Worm (Caenorhabditis elegans): Measurements from ENCODE around the gene nprl-3.

The nprl-3 gene

DNA sequence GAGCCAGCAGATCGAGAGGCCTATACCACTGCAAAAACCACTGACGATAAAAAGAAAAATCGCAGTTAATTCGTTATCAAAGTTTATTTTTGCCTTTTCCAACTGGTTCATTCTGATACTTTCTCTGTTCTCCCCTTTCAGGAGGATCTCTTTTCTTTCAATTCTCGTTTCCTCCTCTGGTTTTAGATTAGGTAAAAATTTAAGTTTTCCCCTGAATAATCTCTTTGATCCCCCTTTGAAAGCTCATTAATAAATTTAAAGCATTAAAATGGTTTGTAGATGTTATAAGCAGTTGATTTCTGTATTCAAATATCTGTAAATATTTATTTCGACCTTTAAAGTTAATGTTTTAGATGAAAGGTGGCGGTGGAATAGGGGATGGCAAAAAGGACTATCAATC lies 6.1 kb upstream of the nprl-3 start, which contains the start of gene K07H8.2:
K07H8.2 (plus strand) TSS at position 301 of the 400 bp plus-strand sequence.
- TF ChIP-seq klf-2 (GFP tag; conservative IDR thresholded peaks at IDR 0.05) = no peak

DNA sequence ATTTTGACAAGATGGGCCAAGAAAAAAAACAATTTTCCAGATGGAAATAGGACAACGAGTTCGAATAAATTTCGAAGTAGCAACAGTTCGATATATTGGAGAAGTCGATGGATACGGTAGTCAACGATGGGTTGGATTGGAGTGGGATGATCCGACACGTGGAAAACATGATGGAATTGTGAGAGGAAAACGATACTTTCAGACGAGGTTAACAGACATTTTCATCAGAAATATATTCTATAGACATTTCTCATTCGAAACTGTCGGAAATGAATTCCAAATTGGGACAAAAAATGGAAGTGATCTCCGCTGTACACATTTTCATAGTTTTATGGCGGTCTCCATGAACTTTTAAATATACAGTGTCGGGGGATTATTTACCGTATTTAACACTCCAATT lies 2.6 kb upstream of the nprl-3 start, which contains the start of gene tbce-1:
tbce-1 (plus strand) TSS at position 41 of the 400 bp plus-strand sequence.
- TF ChIP-seq T22C8.4 (GFP tag; IDR thresholded peaks at IDR 0.05) = no peak
- TF ChIP-seq cog-1 (tag; optimal IDR thresholded peaks at IDR 0.05) = no peak
- no peak for TF ChIP-seq ztf-29 (GFP tag; IDR thresholded peaks at IDR 0.05)
- TF ChIP-seq tab-1 (GFP tag; IDR thresholded peaks at IDR 0.05) = no peak
- no peak for TF ChIP-seq ref-1 (GFP tag; conservative IDR thresholded peaks at IDR 0.05)
- TF ChIP-seq ztf-23 (GFP tag; IDR thresholded peaks at IDR 0.05) = no peak
- no peak for TF ChIP-seq flt-1 (GFP tag; IDR thresholded peaks at IDR 0.05)
- no peak for TF ChIP-seq klf-2 (GFP tag; conservative IDR thresholded peaks at IDR 0.05)
- no peak for TF ChIP-seq med-1 (GFP tag; optimal IDR thresholded peaks at IDR 0.05; ENCODE audit: insufficient read depth)

DNA sequence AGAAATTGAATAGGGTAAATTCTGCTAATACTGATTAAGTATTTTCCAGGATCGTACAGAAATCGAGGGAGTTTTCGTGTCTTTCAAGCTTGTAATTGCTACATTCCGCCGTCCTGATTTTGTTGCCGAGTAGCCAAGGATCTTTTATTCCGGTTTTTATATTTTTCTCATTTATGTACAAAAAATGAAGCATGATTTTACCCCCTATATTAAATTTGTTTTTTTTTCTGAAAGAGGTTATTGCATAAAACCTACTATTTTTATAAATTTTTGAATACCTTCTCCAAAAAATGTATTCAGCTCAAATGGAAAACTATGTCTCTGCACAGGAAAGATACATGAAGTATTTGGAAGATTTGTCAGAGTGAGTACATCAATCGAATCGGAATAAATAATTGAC lies 2.3 kb downstream of the nprl-3 start, which contains the start of gene F35H10.6:
F35H10.6 (plus strand) TSS at position 301 of the 400 bp plus-strand sequence.
- TF ChIP-seq tab-1 (GFP tag; IDR thresholded peaks at IDR 0.05) (no peak), cog-1 (tag; optimal IDR thresholded peaks at IDR 0.05) (no peak), ref-1 (GFP tag; conservative IDR thresholded peaks at IDR 0.05) (no peak), ztf-23 (GFP tag; IDR thresholded peaks at IDR 0.05) (no peak), klf-2 (GFP tag; conservative IDR thresholded peaks at IDR 0.05) (no peak), flt-1 (GFP tag; IDR thresholded peaks at IDR 0.05) (no peak), ztf-29 (GFP tag; IDR thresholded peaks at IDR 0.05) (no peak), med-1 (GFP tag; optimal IDR thresholded peaks at IDR 0.05; ENCODE audit: insufficient read depth) (no peak), T22C8.4 (GFP tag; IDR thresholded peaks at IDR 0.05) (no peak)

DNA sequence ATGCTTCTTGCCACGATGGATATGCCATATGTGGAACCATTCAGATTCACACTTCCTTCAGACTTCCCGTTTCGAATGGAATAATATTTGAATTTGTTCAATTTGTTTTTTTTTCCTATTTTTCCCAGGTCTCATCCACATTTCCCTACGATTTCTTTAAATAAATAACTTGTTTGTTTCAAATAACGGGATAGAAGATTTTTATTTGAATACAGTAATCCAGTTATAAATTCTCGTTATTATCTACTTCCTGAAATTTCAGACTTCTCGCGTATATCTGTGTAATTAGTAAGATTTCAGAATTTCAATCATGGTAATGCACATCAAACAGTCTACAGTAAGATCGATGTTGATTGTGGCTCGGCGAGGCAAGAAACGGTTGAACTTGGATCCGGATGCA lies 3.2 kb downstream of the nprl-3 start, which contains the start of gene F35H10.5:
F35H10.5 (plus strand) TSS at position 301 of the 400 bp plus-strand sequence.
- TF ChIP-seq klf-2 (GFP tag; conservative IDR thresholded peaks at IDR 0.05) = no peak

DNA sequence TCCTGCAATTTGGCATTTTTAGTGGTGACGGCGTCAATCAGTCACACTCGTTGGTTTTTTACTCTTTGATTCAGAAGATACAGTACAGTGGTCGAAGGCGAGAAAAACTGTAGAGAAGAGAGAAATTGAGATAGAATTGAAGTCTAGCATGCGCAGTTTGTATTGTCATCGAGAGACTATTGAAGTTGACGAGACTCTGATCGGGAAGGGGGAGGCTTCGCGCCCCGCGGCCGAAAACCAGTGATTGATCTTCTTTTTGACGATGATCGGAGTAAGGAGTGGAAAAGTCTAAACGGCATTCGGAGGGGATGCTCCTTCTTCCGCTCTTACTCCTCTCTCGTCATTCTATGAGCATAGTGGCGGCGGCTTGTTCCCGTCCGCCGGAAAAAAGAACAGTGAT lies 4.6 kb downstream of the nprl-3 start:
- no peak for TF ChIP-seq cog-1 (tag; optimal IDR thresholded peaks at IDR 0.05)
- no peak for TF ChIP-seq ztf-29 (GFP tag; IDR thresholded peaks at IDR 0.05)
- no peak for TF ChIP-seq tab-1 (GFP tag; IDR thresholded peaks at IDR 0.05)
- TF ChIP-seq ref-1 (GFP tag; conservative IDR thresholded peaks at IDR 0.05) = no peak
- TF ChIP-seq T22C8.4 (GFP tag; IDR thresholded peaks at IDR 0.05) = no peak
- no peak for TF ChIP-seq klf-2 (GFP tag; conservative IDR thresholded peaks at IDR 0.05)
- TF ChIP-seq med-1 (GFP tag; optimal IDR thresholded peaks at IDR 0.05; ENCODE audit: insufficient read depth) = no peak
- TF ChIP-seq flt-1 (GFP tag; IDR thresholded peaks at IDR 0.05) = no peak
- TF ChIP-seq ztf-23 (GFP tag; IDR thresholded peaks at IDR 0.05) = no peak

DNA sequence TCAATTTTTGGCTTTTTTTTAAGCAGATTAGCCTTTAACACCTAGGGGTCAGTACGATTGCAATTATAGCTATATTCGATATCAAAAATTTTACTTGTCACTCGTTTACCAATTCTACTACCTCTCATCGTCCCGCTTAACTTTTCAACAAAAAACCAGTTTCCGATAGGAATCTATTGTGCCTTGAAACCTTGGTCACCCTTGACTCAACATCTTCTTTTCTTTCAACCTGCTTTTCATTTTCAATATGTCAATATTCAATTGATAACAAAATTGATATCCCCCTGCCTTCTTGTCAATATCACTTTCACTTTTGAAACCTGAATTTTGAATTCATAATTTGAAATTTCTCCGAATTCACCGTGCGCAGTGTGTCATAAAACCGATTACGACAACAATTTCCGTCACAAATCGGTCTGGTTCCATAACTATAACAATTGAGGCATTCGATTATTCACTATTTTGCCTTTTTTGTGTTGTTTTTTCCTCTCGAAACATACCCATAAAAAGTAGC lies 5.4 kb downstream of the nprl-3 start:
- no peak for TF ChIP-seq flt-1 (GFP tag; IDR thresholded peaks at IDR 0.05)
- no peak for TF ChIP-seq ref-1 (GFP tag; conservative IDR thresholded peaks at IDR 0.05)
- TF ChIP-seq ztf-23 (GFP tag; IDR thresholded peaks at IDR 0.05) = no peak
- no peak for TF ChIP-seq ztf-29 (GFP tag; IDR thresholded peaks at IDR 0.05)
- no peak for TF ChIP-seq tab-1 (GFP tag; IDR thresholded peaks at IDR 0.05)
- no peak for TF ChIP-seq med-1 (GFP tag; optimal IDR thresholded peaks at IDR 0.05; ENCODE audit: insufficient read depth)
- TF ChIP-seq cog-1 (tag; optimal IDR thresholded peaks at IDR 0.05) = no peak
- TF ChIP-seq T22C8.4 (GFP tag; IDR thresholded peaks at IDR 0.05) = no peak
- TF ChIP-seq klf-2 (GFP tag; conservative IDR thresholded peaks at IDR 0.05) = no peak

DNA sequence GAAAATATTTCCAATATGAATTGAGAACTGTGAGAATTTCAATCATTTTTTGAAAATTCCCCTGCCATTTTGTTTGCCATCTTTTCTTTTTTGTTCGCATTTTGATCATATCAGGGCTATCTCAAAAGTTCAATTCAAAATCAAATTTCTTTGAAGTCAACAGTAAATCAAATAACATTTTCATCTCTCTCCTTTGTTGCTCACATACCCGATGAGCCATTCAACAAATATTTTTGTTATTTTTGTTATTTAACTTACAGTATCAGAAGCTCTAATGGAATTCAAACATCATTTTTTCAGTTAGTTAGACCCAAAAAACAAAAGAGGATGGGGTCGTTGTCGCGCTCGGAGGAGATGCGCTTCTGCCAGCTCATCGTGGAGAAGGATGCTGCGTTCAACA lies 6.4 kb downstream of the nprl-3 start, which contains the start of gene vha-5:
vha-5 (plus strand) TSS at position 301 of the 400 bp plus-strand sequence.
- TF ChIP-seq tab-1 (GFP tag; IDR thresholded peaks at IDR 0.05) (no peak), cog-1 (tag; optimal IDR thresholded peaks at IDR 0.05) (no peak), ref-1 (GFP tag; conservative IDR thresholded peaks at IDR 0.05) (no peak), klf-2 (GFP tag; conservative IDR thresholded peaks at IDR 0.05) (no peak), ztf-23 (GFP tag; IDR thresholded peaks at IDR 0.05) (no peak), ztf-29 (GFP tag; IDR thresholded peaks at IDR 0.05) (no peak), T22C8.4 (GFP tag; IDR thresholded peaks at IDR 0.05) (no peak), flt-1 (GFP tag; IDR thresholded peaks at IDR 0.05) (no peak), med-1 (GFP tag; optimal IDR thresholded peaks at IDR 0.05; ENCODE audit: insufficient read depth) (no peak)

DNA sequence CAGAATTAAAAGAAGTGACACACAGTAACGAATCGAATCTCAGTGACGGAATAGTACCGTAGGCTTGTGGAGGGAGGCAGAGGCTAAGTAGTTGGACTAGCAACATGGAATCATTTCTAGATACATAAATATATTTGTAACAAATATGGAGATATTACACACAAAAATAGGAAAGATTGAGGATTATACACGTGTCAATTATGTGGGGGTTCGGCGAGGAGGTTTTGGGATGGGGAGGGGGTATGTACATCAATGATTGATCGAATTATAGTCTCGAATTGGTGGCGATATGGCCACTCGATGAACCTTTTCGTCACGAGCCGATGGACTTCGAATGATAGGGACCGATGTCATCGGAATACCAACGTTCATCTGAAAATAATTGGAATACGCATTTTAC lies 10.1 kb downstream of the nprl-3 start:
- TF ChIP-seq klf-2 (GFP tag; conservative IDR thresholded peaks at IDR 0.05) (no peak), T22C8.4 (GFP tag; IDR thresholded peaks at IDR 0.05) (no peak), ref-1 (GFP tag; conservative IDR thresholded peaks at IDR 0.05) (no peak), tab-1 (GFP tag; IDR thresholded peaks at IDR 0.05) (no peak), cog-1 (tag; optimal IDR thresholded peaks at IDR 0.05) (no peak), med-1 (GFP tag; optimal IDR thresholded peaks at IDR 0.05; ENCODE audit: insufficient read depth) (no peak), ztf-29 (GFP tag; IDR thresholded peaks at IDR 0.05) (no peak), ztf-23 (GFP tag; IDR thresholded peaks at IDR 0.05) (no peak), flt-1 (GFP tag; IDR thresholded peaks at IDR 0.05) (no peak)

DNA sequence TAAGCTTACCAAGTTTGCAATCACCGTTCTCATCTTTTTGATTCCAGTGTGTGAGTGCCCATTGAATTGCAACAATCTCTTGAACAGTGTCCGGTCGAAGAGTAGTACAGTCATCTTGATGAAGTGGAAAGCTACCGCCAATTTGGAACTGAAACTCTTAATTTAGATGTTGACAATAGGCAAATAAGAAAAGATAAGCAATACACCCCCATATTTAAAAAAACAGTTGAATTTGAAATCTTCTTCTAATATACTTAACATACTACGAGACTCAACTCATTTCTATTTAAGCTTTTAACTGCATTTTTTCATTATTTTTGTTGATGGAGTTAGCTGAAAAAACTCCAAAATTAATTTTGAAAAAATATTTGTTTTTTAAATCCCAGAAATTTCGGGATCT lies 14.8 kb downstream of the nprl-3 start:
- no peak for TF ChIP-seq ztf-23 (GFP tag; IDR thresholded peaks at IDR 0.05)
- TF ChIP-seq tab-1 (GFP tag; IDR thresholded peaks at IDR 0.05) = no peak
- no peak for TF ChIP-seq ztf-29 (GFP tag; IDR thresholded peaks at IDR 0.05)
- no peak for TF ChIP-seq klf-2 (GFP tag; conservative IDR thresholded peaks at IDR 0.05)
- no peak for TF ChIP-seq med-1 (GFP tag; optimal IDR thresholded peaks at IDR 0.05; ENCODE audit: insufficient read depth)
- TF ChIP-seq cog-1 (tag; optimal IDR thresholded peaks at IDR 0.05) = no peak
- no peak for TF ChIP-seq flt-1 (GFP tag; IDR thresholded peaks at IDR 0.05)
- no peak for TF ChIP-seq ref-1 (GFP tag; conservative IDR thresholded peaks at IDR 0.05)
- no peak for TF ChIP-seq T22C8.4 (GFP tag; IDR thresholded peaks at IDR 0.05)

DNA sequence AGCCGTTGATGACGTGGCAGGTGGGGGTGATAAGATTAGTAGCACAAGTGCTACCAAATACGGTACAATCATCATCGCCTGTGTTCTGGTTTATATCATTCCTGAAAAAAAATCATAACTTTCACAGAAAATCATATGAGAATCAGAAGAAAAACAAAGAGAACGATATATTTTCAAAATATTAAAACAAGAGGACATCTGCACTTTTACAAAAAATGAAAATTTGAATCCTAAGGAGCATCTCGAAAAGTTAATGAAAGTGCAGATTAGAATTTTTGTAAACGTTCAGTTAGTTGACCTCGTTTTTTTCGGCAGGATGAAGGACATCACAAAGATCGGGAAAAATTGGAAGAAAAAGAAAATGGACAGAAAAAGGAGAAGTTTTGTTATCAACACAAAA lies 15.6 kb downstream of the nprl-3 start, which contains the start of gene F35H10.10:
F35H10.10 (minus strand) TSS at position 101 of the 400 bp plus-strand sequence.
- TF ChIP-seq tab-1 (GFP tag; IDR thresholded peaks at IDR 0.05) (no peak), T22C8.4 (GFP tag; IDR thresholded peaks at IDR 0.05) (no peak), cog-1 (tag; optimal IDR thresholded peaks at IDR 0.05) (no peak), ztf-23 (GFP tag; IDR thresholded peaks at IDR 0.05) (no peak), med-1 (GFP tag; optimal IDR thresholded peaks at IDR 0.05; ENCODE audit: insufficient read depth) (no peak), klf-2 (GFP tag; conservative IDR thresholded peaks at IDR 0.05) (no peak), ref-1 (GFP tag; conservative IDR thresholded peaks at IDR 0.05) (no peak)
